Worm (Caenorhabditis elegans) whole organism, young adult: ENCODE measurements around the gene M02D8.6.

Experiments
- F22D6.2 ChIP-seq: sonication (generic microtip); optimal IDR thresholded peaks from 2 replicates; lab custom pipeline; 2016; ENCODE audit warnings: mild to moderate bottlenecking, missing genetic modification characterization, missing compliant biosample characterization
- F33H1.4 ChIP-seq: fragments of 200-800 bp; sonication (Bioruptor generic); IDR thresholded peaks from 2 replicates; pipeline ENCODE4 v1.3.6; 2022; ENCODE audit warnings: missing genetic modification reagents, missing genetic modification characterization, missing compliant biosample characterization
- F52B5.7 ChIP-seq: sonication (generic microtip); optimal IDR thresholded peaks from 2 replicates; lab custom pipeline; 2016; ENCODE audit warnings: mild to moderate bottlenecking, missing genetic modification characterization, missing compliant biosample characterization
- cebp-2 ChIP-seq: fragments of 200-800 bp; sonication (Bioruptor generic); IDR thresholded peaks from 2 replicates; pipeline ENCODE4 v1.3.6; 2022; ENCODE audit warnings: missing genetic modification characterization, missing compliant biosample characterization
- dox-1 ChIP-seq: fragments of 200-800 bp; sonication (Bioruptor generic); IDR thresholded peaks from 2 replicates; pipeline ENCODE4 v1.3.6; 2022; ENCODE audit warnings: missing genetic modification reagents, missing genetic modification characterization, missing compliant biosample characterization
- let-526 ChIP-seq: fragments of 200-800 bp; sonication (Bioruptor generic); IDR thresholded peaks from 2 replicates; pipeline ENCODE4 v1.3.6; 2022; ENCODE audit warnings: missing genetic modification reagents, missing genetic modification characterization, missing compliant biosample characterization
- nhr-80 ChIP-seq: sonication (generic microtip); optimal IDR thresholded peaks from 2 replicates; lab custom pipeline; 2016; ENCODE audit warnings: missing genetic modification characterization, missing compliant biosample characterization
- tbx-9 ChIP-seq: sonication (generic microtip); optimal IDR thresholded peaks from 2 replicates; lab custom pipeline; 2016; ENCODE audit warnings: borderline replicate concordance, missing genetic modification characterization, inconsistent platforms, missing compliant biosample characterization
- xnd-1 ChIP-seq: sonication (generic microtip); optimal IDR thresholded peaks from 2 replicates; lab custom pipeline; 2016; ENCODE audit warnings: missing genotype, missing genetic modification reagents, missing genetic modification characterization, missing compliant biosample characterization
- zim-3 ChIP-seq: sonication (generic microtip); optimal IDR thresholded peaks from 2 replicates; lab custom pipeline; 2017; ENCODE audit warnings: mild to moderate bottlenecking, missing genetic modification characterization, moderate library complexity, missing compliant biosample characterization

ce11 chrX:8704830-8705229 lies 26.9 kb downstream of the M02D8.6 start:
- TF ChIP-seq tbx-9 (tag; lab: Kevin White, UChicago): no peak
- no peak for TF ChIP-seq zim-3 (tag; lab: Kevin White, UChicago)
- no peak for TF ChIP-seq let-526
- TF ChIP-seq nhr-80 (tag; lab: Kevin White, UChicago): no peak
- TF ChIP-seq F52B5.7 (tag; lab: Kevin White, UChicago): no peak
- no peak for TF ChIP-seq cebp-2 (GFP tag; lab: Robert Waterston, UW)
- no peak for TF ChIP-seq F33H1.4
- TF ChIP-seq F22D6.2 (tag; lab: Kevin White, UChicago): no peak
- TF ChIP-seq dox-1 (GFP tag; lab: Robert Waterston, UW): no peak
- no peak for TF ChIP-seq xnd-1 (tag; lab: Kevin White, UChicago)
